Fruit fly (Drosophila melanogaster): ENCODE results near the gene slif.
A peak's percentile ranks its signal among the peaks of the same experiment; 100 is the strongest.

The slif gene

dm6 chr3L:22880914-22881313, at the start of gene slif:
TSS of gene slif (plus strand) at chr3L:22881045.
- TF ChIP-seq noc (tag; optimal IDR thresholded peaks at IDR 0.05), result no peak

- peak; percentile 56 for TF ChIP-seq noc (tag; optimal IDR thresholded peaks at IDR 0.05)
Observed at dm6 chr3L:22835144-22835964, 45.5 kb upstream of the slif start, which contains the start of gene jim. TSS of gene jim (minus strand) at chr3L:22835194.

dm6 chr3L:22836768-22837167, 44.1 kb upstream of the slif start, which contains the start of the genes CG11226 and CG45428:
TSS of gene CG11226 (plus strand) at chr3L:22837068.
TSS of gene CG45428 (minus strand) at chr3L:22837070.
- no peak for TF ChIP-seq noc (tag; optimal IDR thresholded peaks at IDR 0.05)

- peak; percentile 74 for TF ChIP-seq noc (tag; optimal IDR thresholded peaks at IDR 0.05)
Observed at dm6 chr3L:22837651-22838614, 42.9 kb upstream of the slif start.

dm6 chr3L:22839243-22839642, 41.6 kb upstream of the slif start:
- TF ChIP-seq noc (tag; optimal IDR thresholded peaks at IDR 0.05), result no peak

- TF ChIP-seq noc (tag; optimal IDR thresholded peaks at IDR 0.05), result no peak
Observed at dm6 chr3L:22839726-22840228, 41.1 kb upstream of the slif start.

dm6 chr3L:22843094-22843493, 37.8 kb upstream of the slif start:
- no peak for TF ChIP-seq noc (tag; optimal IDR thresholded peaks at IDR 0.05)

dm6 chr3L:22847679-22848118, 33.1 kb upstream of the slif start:
- no peak for TF ChIP-seq noc (tag; optimal IDR thresholded peaks at IDR 0.05)

- no peak for TF ChIP-seq noc (tag; optimal IDR thresholded peaks at IDR 0.05)
Observed at dm6 chr3L:22848940-22849339, 31.9 kb upstream of the slif start.

- no peak for TF ChIP-seq noc (tag; optimal IDR thresholded peaks at IDR 0.05)
Observed at dm6 chr3L:22851172-22852128, 29.4 kb upstream of the slif start.

dm6 chr3L:22853412-22853811, 27.4 kb upstream of the slif start, which contains the start of gene CG32462:
TSS of gene CG32462 (minus strand) at chr3L:22853512.
- TF ChIP-seq noc (tag; optimal IDR thresholded peaks at IDR 0.05), result no peak

- TF ChIP-seq noc (tag; optimal IDR thresholded peaks at IDR 0.05), result no peak
Observed at dm6 chr3L:22856009-22856477, 24.8 kb upstream of the slif start, which contains the start of gene CG32459. TSS of gene CG32459 (minus strand) at chr3L:22856059.

dm6 chr3L:22860487-22860886, 20.4 kb upstream of the slif start, which contains the start of gene CG13239:
TSS of gene CG13239 (plus strand) at chr3L:22860787.
- TF ChIP-seq noc (tag; optimal IDR thresholded peaks at IDR 0.05), result no peak

dm6 chr3L:22863367-22864078, 17.3 kb upstream of the slif start, which contains the start of gene CG33169:
TSS of gene CG33169 (plus strand) at chr3L:22863864.
- no peak for TF ChIP-seq noc (tag; optimal IDR thresholded peaks at IDR 0.05)
